Worm (Caenorhabditis elegans): ENCODE results near the gene ugt-52.

Gene ugt-52

DNA sequence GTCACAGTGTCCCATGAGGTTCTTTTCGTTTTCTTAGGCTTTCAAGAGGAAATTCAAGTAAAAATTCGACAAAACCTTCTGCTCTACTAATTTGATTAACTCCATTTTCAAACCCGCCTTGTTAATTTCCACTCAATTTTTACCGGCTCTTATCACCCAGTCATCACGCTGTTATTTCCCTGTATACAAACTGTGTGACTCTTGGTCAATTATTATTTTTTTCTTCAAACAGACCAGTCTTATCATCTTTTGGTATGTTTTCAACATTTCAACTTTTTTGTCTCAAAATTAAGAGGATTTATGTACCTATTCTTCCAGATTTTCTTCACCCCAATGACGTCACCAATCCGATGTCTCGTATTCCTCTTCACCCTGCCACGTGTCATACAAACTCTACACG lies at the start of gene ugt-52:
Gene ugt-52, plus strand, starts transcription at position 301 of the 400 bp plus-strand sequence.
- TF ChIP-seq syd-9 (tag; optimal IDR thresholded peaks at IDR 0.05), result no peak
- no peak for TF ChIP-seq ahr-1 (tag; optimal IDR thresholded peaks at IDR 0.05)
- no peak for TF ChIP-seq hlh-15 (tag; optimal IDR thresholded peaks at IDR 0.05)
- TF ChIP-seq odd-2 (tag; optimal IDR thresholded peaks at IDR 0.05), result no peak
- TF ChIP-seq zip-5 (tag; optimal IDR thresholded peaks at IDR 0.05), result no peak
- TF ChIP-seq ceh-19 (GFP tag; optimal IDR thresholded peaks at IDR 0.05), result no peak
- TF ChIP-seq unc-55 (GFP tag; optimal IDR thresholded peaks at IDR 0.05), result no peak
- TF ChIP-seq unc-3 (GFP tag; conservative IDR thresholded peaks at IDR 0.05), result no peak
- TF ChIP-seq unc-3 (tag; optimal IDR thresholded peaks at IDR 0.05), result no peak
- TF ChIP-seq pha-2 (tag; optimal IDR thresholded peaks at IDR 0.05), result no peak
- TF ChIP-seq pha-4 (tag; optimal IDR thresholded peaks at IDR 0.05), result no peak
- no peak for TF ChIP-seq unc-42 (tag; optimal IDR thresholded peaks at IDR 0.05)
- TF ChIP-seq fkh-10 (GFP tag; optimal IDR thresholded peaks at IDR 0.05), result no peak
- no peak for TF ChIP-seq ztf-16 (tag; optimal IDR thresholded peaks at IDR 0.05)

ce11 chrIV:730937-731336 lies 47.6 kb upstream of the ugt-52 start, which contains the start of gene srt-24:
TSS of gene srt-24 (minus strand) at chrIV:731037.
- TF ChIP-seq tbx-2 (tag; optimal IDR thresholded peaks at IDR 0.05) (no peak), zip-5 (tag; optimal IDR thresholded peaks at IDR 0.05) (no peak), ceh-18 (tag; optimal IDR thresholded peaks at IDR 0.05) (no peak), hlh-13 (GFP tag; optimal IDR thresholded peaks at IDR 0.05) (no peak), ceh-45 (GFP tag; IDR thresholded peaks at IDR 0.05) (no peak), ceh-48 (tag; optimal IDR thresholded peaks at IDR 0.05) (no peak), nhr-232 (tag; optimal IDR thresholded peaks at IDR 0.05) (no peak), syd-9 (tag; optimal IDR thresholded peaks at IDR 0.05) (no peak), dmd-4 (tag; optimal IDR thresholded peaks at IDR 0.05; ENCODE audit: borderline replicate concordance) (no peak), C08G9.2 (tag; optimal IDR thresholded peaks at IDR 0.05) (no peak), C38D4.7 (GFP tag; optimal IDR thresholded peaks at IDR 0.05) (no peak), pag-3 (tag; optimal IDR thresholded peaks at IDR 0.05; ENCODE audit: borderline replicate concordance) (no peak), K09A11.1 (tag; optimal IDR thresholded peaks at IDR 0.05; ENCODE audit: insufficient read depth) (no peak), K02D7.2 (tag; optimal IDR thresholded peaks at IDR 0.05) (no peak), mec-3 (tag; optimal IDR thresholded peaks at IDR 0.05; ENCODE audit: borderline replicate concordance) (no peak), hlh-6 (tag; optimal IDR thresholded peaks at IDR 0.05) (no peak)

DNA sequence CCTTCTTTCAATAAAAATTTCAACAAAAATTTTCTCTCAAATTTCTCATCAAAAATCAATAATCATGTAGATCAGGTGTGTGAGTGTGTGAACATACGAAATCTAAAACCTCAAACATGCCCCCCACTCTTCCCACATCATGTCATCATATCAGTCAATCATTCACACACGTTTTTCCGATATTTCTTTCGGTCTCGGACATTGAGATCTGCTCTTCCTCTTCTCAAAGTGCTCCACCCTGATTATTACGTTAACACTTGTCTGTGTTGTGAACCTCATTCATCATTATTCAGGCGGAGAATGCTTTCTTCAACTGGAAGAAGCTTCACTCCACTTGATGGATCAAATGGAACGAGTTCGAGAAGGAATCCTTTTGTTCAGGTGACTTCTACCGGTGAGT lies 42.1 kb upstream of the ugt-52 start, which contains the start of gene kvs-5:
Gene kvs-5, plus strand, starts transcription at position 301 of the 400 bp plus-strand sequence.
- TF ChIP-seq lim-6 (tag; optimal IDR thresholded peaks at IDR 0.05), result no peak
- TF ChIP-seq unc-55 (GFP tag; optimal IDR thresholded peaks at IDR 0.05), result peak; percentile 47
- no peak for TF ChIP-seq fax-1 (tag; optimal IDR thresholded peaks at IDR 0.05)

DNA sequence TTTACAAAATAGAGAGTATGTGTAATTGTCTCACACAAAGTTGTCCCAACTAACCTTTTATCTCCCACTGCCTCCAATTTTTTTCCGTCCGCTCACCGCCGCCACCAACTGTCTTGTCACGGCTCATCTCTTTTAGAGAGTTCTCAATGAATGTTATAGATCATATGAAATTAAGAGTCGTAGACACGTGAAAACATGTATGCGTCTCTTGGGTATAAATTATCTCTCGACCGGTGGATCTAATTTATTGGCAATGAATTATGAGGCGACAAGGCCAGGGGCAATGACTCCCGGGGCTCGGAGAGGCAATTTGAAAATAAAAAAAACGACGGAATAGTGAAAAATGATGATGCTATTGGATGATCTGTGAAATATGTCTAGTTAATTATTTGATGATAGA lies 37.9 kb upstream of the ugt-52 start:
- peak; percentile 94 for TF ChIP-seq unc-55 (GFP tag; optimal IDR thresholded peaks at IDR 0.05)
- TF ChIP-seq ceh-18 (tag; optimal IDR thresholded peaks at IDR 0.05), result no peak

DNA sequence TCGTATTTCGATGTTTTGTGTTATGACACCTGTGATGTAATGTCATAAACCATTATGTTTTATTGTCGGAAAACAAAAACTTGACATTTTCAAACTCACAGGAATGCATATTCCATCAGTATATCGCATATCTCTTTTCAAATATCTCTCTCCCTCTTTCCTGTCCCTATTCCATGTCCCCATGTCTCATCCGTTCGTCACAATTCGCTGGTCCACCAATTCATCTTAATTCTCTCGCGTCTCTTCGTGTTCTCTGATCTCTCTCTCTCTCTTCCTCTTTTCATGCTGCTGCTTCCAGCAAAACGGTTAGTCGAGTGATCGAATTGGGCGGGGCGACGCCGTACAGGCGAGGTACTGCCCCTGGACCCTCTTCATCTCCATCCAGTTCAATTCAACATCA lies 36.8 kb upstream of the ugt-52 start:
- no peak for TF ChIP-seq nhr-232 (tag; optimal IDR thresholded peaks at IDR 0.05)
- TF ChIP-seq fkh-10 (GFP tag; optimal IDR thresholded peaks at IDR 0.05), result no peak
- no peak for TF ChIP-seq odd-2 (tag; optimal IDR thresholded peaks at IDR 0.05)
- TF ChIP-seq ceh-45 (GFP tag; IDR thresholded peaks at IDR 0.05), result no peak
- TF ChIP-seq zip-5 (tag; optimal IDR thresholded peaks at IDR 0.05), result no peak
- peak; percentile 67 for TF ChIP-seq unc-55 (GFP tag; optimal IDR thresholded peaks at IDR 0.05)
- TF ChIP-seq fax-1 (tag; optimal IDR thresholded peaks at IDR 0.05), result no peak
- TF ChIP-seq eyg-1 (tag; optimal IDR thresholded peaks at IDR 0.05), result no peak
- peak; percentile 40 for TF ChIP-seq ref-2 (tag; optimal IDR thresholded peaks at IDR 0.05)
- no peak for TF ChIP-seq tbx-2 (tag; optimal IDR thresholded peaks at IDR 0.05)

DNA sequence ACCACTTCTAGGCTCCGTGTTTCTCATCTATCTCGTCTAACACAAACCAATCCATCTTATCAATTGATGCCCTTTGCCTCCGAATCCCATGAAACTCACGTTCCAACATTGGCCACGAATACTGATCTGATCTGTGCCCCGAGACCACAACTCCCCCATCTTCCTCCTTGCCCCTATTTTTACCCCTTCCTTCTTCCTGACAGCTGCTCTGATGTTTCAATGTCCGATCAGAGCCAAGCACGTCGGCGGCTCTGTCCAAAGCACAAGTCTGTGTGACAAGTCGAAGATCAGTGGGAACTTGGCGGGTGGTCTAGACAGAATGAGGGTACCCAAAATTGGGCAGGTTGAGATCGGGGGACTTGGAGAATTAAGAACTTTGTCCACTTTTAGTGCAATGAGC lies 32.3 kb upstream of the ugt-52 start:
- no peak for TF ChIP-seq hlh-13 (GFP tag; optimal IDR thresholded peaks at IDR 0.05)
- no peak for TF ChIP-seq F13H6.1 (tag; optimal IDR thresholded peaks at IDR 0.05)
- no peak for TF ChIP-seq hlh-15 (tag; optimal IDR thresholded peaks at IDR 0.05)
- TF ChIP-seq ceh-22 (tag; optimal IDR thresholded peaks at IDR 0.05), result no peak
- no peak for TF ChIP-seq pros-1 (tag; optimal IDR thresholded peaks at IDR 0.05)
- TF ChIP-seq ceh-14 (tag; optimal IDR thresholded peaks at IDR 0.05), result no peak
- no peak for TF ChIP-seq C38D4.7 (GFP tag; optimal IDR thresholded peaks at IDR 0.05)
- TF ChIP-seq T23F11.4 (GFP tag; optimal IDR thresholded peaks at IDR 0.05), result no peak
- TF ChIP-seq che-1 (tag; optimal IDR thresholded peaks at IDR 0.05), result no peak
- TF ChIP-seq K02D7.2 (tag; optimal IDR thresholded peaks at IDR 0.05), result no peak
- TF ChIP-seq npax-4 (tag; optimal IDR thresholded peaks at IDR 0.05), result no peak
- TF ChIP-seq ets-4 (tag; optimal IDR thresholded peaks at IDR 0.05), result no peak
- TF ChIP-seq pag-3 (tag; optimal IDR thresholded peaks at IDR 0.05; ENCODE audit: borderline replicate concordance), result no peak
- no peak for TF ChIP-seq pax-1 (tag; optimal IDR thresholded peaks at IDR 0.05)
- TF ChIP-seq hlh-6 (tag; optimal IDR thresholded peaks at IDR 0.05), result no peak
